Fruit fly (Drosophila melanogaster) whole organism, embryonic: ENCODE results near the gene CG6356.

Source experiments
- Adf1 ChIP-seq: fragments of 200-800 bp; sonication (Bioruptor generic); IDR thresholded peaks from 2 replicates; pipeline ENCODE4 v1.3.6; 2022; ENCODE audit warnings: missing biosample characterization, missing genetic modification characterization
- Atf3 ChIP-seq: fragments of 200-800 bp; sonication (Bioruptor generic); optimal IDR thresholded peaks from 3 replicates; lab custom pipeline; 2016; ENCODE audit warnings: missing biosample characterization, missing genetic modification characterization
- Bgb ChIP-seq: fragments of 200-800 bp; sonication (Bioruptor generic); IDR thresholded peaks from 2 replicates; pipeline ENCODE4 v1.3.6; 2022; ENCODE audit warnings: missing biosample characterization, missing genetic modification characterization; ENCODE audit not compliant: partially characterized antibody
- CG10267 ChIP-seq: fragments of 200-800 bp; sonication (Bioruptor generic); optimal IDR thresholded peaks from 2 replicates; lab custom pipeline; 2018; ENCODE audit warnings: missing biosample characterization, mild to moderate bottlenecking, missing genetic modification characterization, moderate library complexity
- CG10462 ChIP-seq: fragments of 200-800 bp; sonication (Bioruptor generic); optimal IDR thresholded peaks from 2 replicates; lab custom pipeline; 2016; ENCODE audit warnings: missing biosample characterization, missing genetic modification characterization
- CG10959 ChIP-seq: fragments of 200-800 bp; sonication (Bioruptor generic); IDR thresholded peaks from 2 replicates; pipeline ENCODE4 v1.3.6; 2022; ENCODE audit warnings: missing biosample characterization, missing genetic modification characterization
- CG11560 ChIP-seq: fragments of 200-800 bp; sonication (Bioruptor generic); IDR thresholded peaks from 3 replicates; pipeline ENCODE4 v1.3.6; 2022; ENCODE audit warnings: missing biosample characterization, missing genetic modification characterization
- CG13287 ChIP-seq: fragments of 200-800 bp; sonication (Bioruptor generic); IDR thresholded peaks from 2 replicates; pipeline ENCODE4 v1.3.6; 2022; ENCODE audit warnings: missing biosample characterization, missing genetic modification characterization; ENCODE audit not compliant: partially characterized antibody
- CG13424 ChIP-seq: fragments of 200-800 bp; sonication (Bioruptor generic); optimal IDR thresholded peaks from 2 replicates; lab custom pipeline; 2019; ENCODE audit warnings: missing biosample characterization, mild to moderate bottlenecking, missing genetic modification characterization, moderate library complexity
- CG13894 ChIP-seq: fragments of 200-800 bp; sonication (Bioruptor generic); optimal IDR thresholded peaks from 3 replicates; lab custom pipeline; 2018; ENCODE audit warnings: missing biosample characterization, mild to moderate bottlenecking, missing genetic modification characterization, moderate library complexity
- CG14667 ChIP-seq: fragments of 200-800 bp; sonication (Bioruptor generic); IDR thresholded peaks from 2 replicates; pipeline ENCODE4 v1.3.6; 2022; ENCODE audit warnings: missing biosample characterization, missing genetic modification characterization
- CG14965 ChIP-seq: fragments of 200-800 bp; sonication (Bioruptor generic); optimal IDR thresholded peaks from 2 replicates; lab custom pipeline; 2016; ENCODE audit warnings: missing biosample characterization, missing genetic modification characterization, borderline replicate concordance
- CG17328 ChIP-seq: fragments of 200-800 bp; sonication (Bioruptor generic); IDR thresholded peaks from 2 replicates; pipeline ENCODE4 v1.3.6; 2022; ENCODE audit warnings: missing biosample characterization, missing genetic modification characterization
- CG17912 ChIP-seq: fragments of 200-800 bp; sonication (Bioruptor generic); optimal IDR thresholded peaks from 2 replicates; lab custom pipeline; 2018; ENCODE audit warnings: missing biosample characterization, mild to moderate bottlenecking, missing genetic modification characterization
- CG18599 ChIP-seq: fragments of 200-800 bp; sonication (Bioruptor generic); optimal IDR thresholded peaks from 3 replicates; lab custom pipeline; 2017; ENCODE audit warnings: missing biosample characterization, missing genetic modification characterization, mild to moderate bottlenecking, moderate library complexity, missing genetic modification reagents
- CG18764 ChIP-seq: fragments of 200-800 bp; sonication (Bioruptor generic); optimal IDR thresholded peaks from 3 replicates; lab custom pipeline; 2016; ENCODE audit warnings: missing biosample characterization, missing genetic modification characterization
- CG31388 ChIP-seq: fragments of 200-800 bp; sonication (Bioruptor generic); optimal IDR thresholded peaks from 2 replicates; lab custom pipeline; 2016; ENCODE audit warnings: missing biosample characterization, missing genetic modification characterization
- CG33557 ChIP-seq: fragments of 200-800 bp; sonication (Bioruptor generic); optimal IDR thresholded peaks from 2 replicates; lab custom pipeline; 2019; ENCODE audit warnings: missing biosample characterization, mild to moderate bottlenecking, missing genetic modification characterization, moderate library complexity
- CG4360 ChIP-seq: fragments of 200-800 bp; sonication (Bioruptor generic); IDR thresholded peaks from 2 replicates; pipeline ENCODE4 v1.3.6; 2022; ENCODE audit warnings: missing biosample characterization, missing genetic modification characterization
- CG8478 ChIP-seq: fragments of >200 bp; optimal IDR thresholded peaks from 2 replicates; lab custom pipeline; 2018
- CrebB ChIP-seq: fragments of 200-800 bp; sonication (Bioruptor generic); optimal IDR thresholded peaks from 3 replicates; lab custom pipeline; 2018; ENCODE audit warnings: missing biosample characterization, mild to moderate bottlenecking, missing genetic modification characterization
- ERR ChIP-seq: fragments of 200-800 bp; sonication (Bioruptor generic); optimal IDR thresholded peaks from 2 replicates; lab custom pipeline; 2016; ENCODE audit warnings: missing biosample characterization, missing genetic modification characterization
- Hr51 ChIP-seq, 2 experiments: fragments of 200-800 bp; sonication (Bioruptor generic); optimal IDR thresholded peaks; 2 replicates in 1 of 2; 3 replicates in 1 of 2; lab custom pipeline; 2016 to 2018; ENCODE audit warnings: missing biosample characterization in 2 of 2, missing genetic modification characterization in 2 of 2, mild to moderate bottlenecking in 1 of 2, moderate library complexity in 1 of 2
- Kr ChIP-seq: fragments of 200-800 bp; sonication (Bioruptor generic); optimal IDR thresholded peaks from 2 replicates; lab custom pipeline; 2017; ENCODE audit warnings: missing biosample characterization, mild to moderate bottlenecking, missing genetic modification characterization
- MESR4 ChIP-seq: fragments of 200-800 bp; sonication (Bioruptor generic); optimal IDR thresholded peaks from 2 replicates; lab custom pipeline; 2018; ENCODE audit warnings: missing biosample characterization, mild to moderate bottlenecking, missing genetic modification characterization, moderate library complexity
- NFAT ChIP-seq: fragments of 200-800 bp; sonication (Bioruptor generic); IDR thresholded peaks from 2 replicates; pipeline ENCODE4 v1.3.6; 2022; ENCODE audit warnings: missing biosample characterization, missing genetic modification characterization
- Oaz ChIP-seq: fragments of 200-800 bp; sonication (Bioruptor generic); IDR thresholded peaks from 2 replicates; pipeline ENCODE4 v1.3.6; 2022; ENCODE audit warnings: missing biosample characterization, missing genetic modification characterization
- YL-1 ChIP-seq: fragments of 200-800 bp; sonication (Bioruptor generic); optimal IDR thresholded peaks from 3 replicates; lab custom pipeline; 2017; ENCODE audit warnings: missing biosample characterization, mild to moderate bottlenecking, missing genetic modification characterization
- abd-A ChIP-seq: fragments of 200-800 bp; sonication (Bioruptor generic); optimal IDR thresholded peaks from 3 replicates; lab custom pipeline; 2019; ENCODE audit warnings: missing biosample characterization, mild to moderate bottlenecking, missing genetic modification characterization, moderate library complexity
- bsh ChIP-seq, 2 experiments: fragments of 200-800 bp; sonication (Bioruptor generic); optimal IDR thresholded peaks; 2 replicates each; lab custom pipeline; 2017 to 2018; ENCODE audit warnings: mild to moderate bottlenecking in 2 of 2, missing biosample characterization in 2 of 2, missing genetic modification characterization in 2 of 2, moderate library complexity in 1 of 2
- chn ChIP-seq: fragments of 200-800 bp; sonication (Bioruptor generic); optimal IDR thresholded peaks from 2 replicates; lab custom pipeline; 2016; ENCODE audit warnings: missing biosample characterization, missing genetic modification characterization
- ci ChIP-seq: fragments of 200-800 bp; sonication (Bioruptor generic); IDR thresholded peaks from 3 replicates; pipeline ENCODE4 v1.3.6; 2022; ENCODE audit warnings: missing biosample characterization, missing genetic modification characterization
- corto ChIP-seq: fragments of 200-800 bp; sonication (Bioruptor generic); optimal IDR thresholded peaks from 2 replicates; lab custom pipeline; 2016; ENCODE audit warnings: missing biosample characterization, mild to moderate bottlenecking, missing genetic modification characterization, moderate library complexity
- crol ChIP-seq: fragments of 200-800 bp; sonication (Bioruptor generic); IDR thresholded peaks from 2 replicates; pipeline ENCODE4 v1.3.6; 2022; ENCODE audit warnings: missing biosample characterization, missing genetic modification characterization
- danr ChIP-seq: fragments of 200-800 bp; sonication (Bioruptor generic); IDR thresholded peaks from 2 replicates; pipeline ENCODE4 v1.3.6; 2022; ENCODE audit warnings: missing biosample characterization, missing genetic modification characterization
- ftz-f1 ChIP-seq: fragments of 200-800 bp; sonication (Bioruptor generic); optimal IDR thresholded peaks from 2 replicates; lab custom pipeline; 2016; ENCODE audit warnings: missing biosample characterization, missing genetic modification characterization
- gce ChIP-seq: fragments of 200-800 bp; sonication (Bioruptor generic); IDR thresholded peaks from 3 replicates; pipeline ENCODE4 v1.3.6; 2022; ENCODE audit warnings: missing biosample characterization, missing genetic modification characterization
- gt ChIP-seq: fragments of 200-800 bp; sonication (Bioruptor generic); IDR thresholded peaks from 2 replicates; pipeline ENCODE4 v1.3.6; 2022; ENCODE audit warnings: missing biosample characterization, missing genetic modification characterization
- mld ChIP-seq: fragments of 200-800 bp; sonication (Bioruptor generic); IDR thresholded peaks from 3 replicates; pipeline ENCODE4 v1.3.6; 2022; ENCODE audit warnings: missing biosample characterization, missing genetic modification characterization; ENCODE audit not compliant: partially characterized antibody
- nom ChIP-seq: fragments of 200-800 bp; sonication (Bioruptor generic); optimal IDR thresholded peaks from 2 replicates; lab custom pipeline; 2017; ENCODE audit warnings: missing biosample characterization, missing genetic modification characterization, mild to moderate bottlenecking, moderate library complexity, missing genetic modification reagents
- p53 ChIP-seq: fragments of 200-800 bp; sonication (Bioruptor generic); optimal IDR thresholded peaks from 2 replicates; lab custom pipeline; 2016; ENCODE audit warnings: missing biosample characterization, missing genetic modification characterization
- pb ChIP-seq: fragments of 200-800 bp; sonication (Bioruptor generic); optimal IDR thresholded peaks from 3 replicates; lab custom pipeline; 2016; ENCODE audit warnings: missing biosample characterization, missing genetic modification characterization
- pzg ChIP-seq: fragments of 200-800 bp; sonication (Bioruptor generic); optimal IDR thresholded peaks from 3 replicates; lab custom pipeline; 2018; ENCODE audit warnings: missing biosample characterization, mild to moderate bottlenecking, missing genetic modification characterization, moderate library complexity
- salm ChIP-seq: fragments of 200-800 bp; sonication (Bioruptor generic); optimal IDR thresholded peaks from 2 replicates; lab custom pipeline; 2018; ENCODE audit warnings: missing biosample characterization, mild to moderate bottlenecking, missing genetic modification characterization
- sens ChIP-seq: fragments of 200-800 bp; sonication (Bioruptor generic); peaks from one replicate; lab custom pipeline; 2016; ENCODE audit warnings: missing biosample characterization, missing genetic modification characterization
- tll ChIP-seq, 2 experiments: fragments of 200-800 bp in 1 of 2; fragments of >200 bp in 1 of 2; sonication (Bioruptor generic) in 1 of 2; optimal IDR thresholded peaks; 2 replicates each; lab custom pipeline; 2017 to 2019; ENCODE audit warnings: missing biosample characterization in 2 of 2, missing genetic modification characterization in 2 of 2, mild to moderate bottlenecking in 1 of 2, moderate library complexity in 1 of 2
- zf30C ChIP-seq: fragments of 200-800 bp; sonication (Bioruptor generic); optimal IDR thresholded peaks from 3 replicates; lab custom pipeline; 2018; ENCODE audit warnings: missing biosample characterization, mild to moderate bottlenecking, missing genetic modification characterization
- zfh1 ChIP-seq: fragments of 200-800 bp; sonication (Bioruptor generic); IDR thresholded peaks from 3 replicates; pipeline ENCODE4 v1.3.6; 2022; ENCODE audit warnings: missing biosample characterization, missing genetic modification characterization

The CG6356 gene

dm6 chr3R:24276104-24277008, 7.4 kb upstream of the CG6356 start, which contains the start of gene Orct (continued):
- peak; percentile 70 for TF ChIP-seq CrebB (tag; lab: Kevin White, UChicago)
- TF ChIP-seq CG8478 (lab: Kevin White, UChicago) = no peak
- TF ChIP-seq CG13424 = peak; percentile 79
- 0 out of 2 replicates have a peak, but pooled peaks have one; percentile 36 for TF ChIP-seq Oaz (GFP tag; lab: Robert Waterston, UW)
- peak; percentile 64 for TF ChIP-seq CG13894
- no peak for TF ChIP-seq gce (GFP tag; lab: Robert Waterston, UW)
- no peak for TF ChIP-seq CG13287 (GFP tag; lab: Robert Waterston, UW)
- TF ChIP-seq CG18764 = peak; percentile 32
- TF ChIP-seq Bgb (GFP tag; lab: Robert Waterston, UW) = peak; percentile 30; the same call in 1 of the 2 replicates
- TF ChIP-seq CG17328 (GFP tag; lab: Robert Waterston, UW) = no peak
- TF ChIP-seq abd-A (tag; lab: Kevin White, UChicago) = peak; percentile 3
- peak; percentile 51; the same call in 1 of the 3 replicates for TF ChIP-seq CG11560 (tag; lab: Robert Waterston, UW)
- TF ChIP-seq MESR4 (GFP tag; lab: Kevin White, UChicago) = no peak
- peak; percentile 5 for TF ChIP-seq YL-1 (GFP tag; lab: Kevin White, UChicago)
- TF ChIP-seq CG18599 (GFP tag; lab: Kevin White, UChicago) = peak; percentile 89
- no peak for TF ChIP-seq tll (GFP tag; optimal IDR thresholded peaks at IDR 0.05; lab: Kevin White, UChicago)
- no peak for TF ChIP-seq p53 (GFP tag; lab: Kevin White, UChicago)
- no peak for TF ChIP-seq danr (GFP tag; lab: Robert Waterston, UW)
- TF ChIP-seq Hr51 (GFP tag; optimal IDR thresholded peaks at IDR 0.05; lab: Kevin White, UChicago) = peak; percentile 57 to 82
- TF ChIP-seq CG33557 (GFP tag; lab: Kevin White, UChicago) = no peak
- TF ChIP-seq CG17912 (GFP tag; lab: Kevin White, UChicago) = no peak
- TF ChIP-seq Kr (GFP tag; lab: Kevin White, UChicago) = no peak
- peak; percentile 2 for TF ChIP-seq CG31388
- peak; percentile 52 for TF ChIP-seq CG10267 (tag; lab: Kevin White, UChicago)
- no peak for TF ChIP-seq pb (GFP tag; lab: Kevin White, UChicago)
- TF ChIP-seq CG10959 (GFP tag; lab: Robert Waterston, UW) = no peak
- TF ChIP-seq bsh (GFP tag; optimal IDR thresholded peaks at IDR 0.05; lab: Kevin White, UChicago) = peak in 1 of 2 experiments; percentile 68
- TF ChIP-seq chn (GFP tag; lab: Kevin White, UChicago) = peak; percentile 2
- TF ChIP-seq corto (GFP tag; lab: Kevin White, UChicago) = no peak
- TF ChIP-seq NFAT (GFP tag; lab: Robert Waterston, UW) = peak; percentile 49
- TF ChIP-seq zf30C (GFP tag; lab: Kevin White, UChicago) = no peak
- TF ChIP-seq CG10462 (GFP tag; lab: Kevin White, UChicago) = no peak
- peak; percentile 93 for TF ChIP-seq sens
- TF ChIP-seq salm = peak; percentile 35
- peak; percentile 15 for TF ChIP-seq ERR (GFP tag; lab: Kevin White, UChicago)
- 0 out of 3 replicates have a peak, but pooled peaks have one; percentile 15 for TF ChIP-seq mld (GFP tag; lab: Robert Waterston, UW)
- peak; percentile 45; the same call in 1 of the 2 replicates for TF ChIP-seq Adf1 (GFP tag; lab: Robert Waterston, UW)
- peak; percentile 9 for TF ChIP-seq ftz-f1 (GFP tag; lab: Kevin White, UChicago)
- TF ChIP-seq Atf3 (GFP tag; lab: Kevin White, UChicago) = peak; percentile 43
- peak; percentile 59; the same call in 1 of the 2 replicates for TF ChIP-seq crol (GFP tag; lab: Robert Waterston, UW)
- TF ChIP-seq pzg (GFP tag; lab: Kevin White, UChicago) = no peak
- TF ChIP-seq gt (GFP tag; lab: Robert Waterston, UW) = no peak
- peak; percentile 19; the same call in 1 of the 2 replicates for TF ChIP-seq CG14667 (GFP tag; lab: Robert Waterston, UW)
- no peak for TF ChIP-seq CG14965 (GFP tag; lab: Kevin White, UChicago)
- no peak for TF ChIP-seq nom (GFP tag; lab: Kevin White, UChicago)
- TF ChIP-seq CG4360 = no peak
- no peak; the same call in 1 of the 3 replicates for TF ChIP-seq ci (GFP tag; lab: Robert Waterston, UW)
- TF ChIP-seq zfh1 = peak; percentile 35; the same call in 1 of the 3 replicates
